Fruit fly (Drosophila melanogaster) S2 (cell line): ENCODE results near the gene CG9698.

ENCODE experiments used
- CG8478 ChIP-seq: fragments of >200 bp; optimal IDR thresholded peaks from 2 replicates; lab custom pipeline; 2018
- CTCF ChIP-seq, 2 experiments: fragments of >200 bp; optimal IDR thresholded peaks; 2 replicates each; lab custom pipeline; 2018

DNA sequence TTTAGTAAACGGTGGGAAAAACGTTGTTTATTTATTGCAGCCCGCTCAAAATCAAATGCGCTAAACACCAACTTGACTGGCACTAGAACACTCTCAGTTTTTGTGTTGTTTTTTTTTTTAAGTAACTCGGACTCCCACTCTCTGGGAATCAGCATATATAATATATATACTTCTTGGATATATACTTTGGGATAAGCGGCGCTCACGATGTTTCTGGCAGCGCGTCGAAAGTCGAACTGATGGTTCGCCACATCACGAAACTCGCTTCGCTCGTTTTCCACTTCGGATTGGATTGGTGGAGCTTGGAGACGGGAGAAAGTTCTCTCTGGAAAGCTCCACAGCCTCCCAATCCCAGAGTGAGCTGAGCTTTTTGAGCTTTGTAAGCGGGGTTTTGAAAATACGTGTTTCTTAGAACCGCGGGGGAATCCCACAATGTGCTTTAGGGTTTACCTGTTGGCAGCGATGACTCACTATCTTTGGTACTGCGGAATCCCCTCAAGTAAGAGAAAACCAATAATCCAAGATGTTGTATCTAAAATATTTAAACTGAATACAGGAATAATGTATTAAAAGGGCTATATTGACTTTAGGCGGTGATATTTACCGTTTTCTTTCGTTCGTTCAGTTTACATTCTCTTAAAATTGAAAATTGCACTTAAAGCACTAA, 12.4 kb downstream of the CG9698 start, which contains the start of gene jdp:
- TF ChIP-seq CTCF (optimal IDR thresholded peaks at IDR 0.05; lab: Kevin White, UChicago), result no peak
- no peak for TF ChIP-seq CG8478 (lab: Kevin White, UChicago)
